Worm (Caenorhabditis elegans) whole organism, midembryonic: Measurements from ENCODE around the gene lpin-1.

Source experiments
- T22C8.4 ChIP-seq: fragments of 200-800 bp; sonication (Bioruptor generic); IDR thresholded peaks from 2 replicates; pipeline ENCODE4 v1.3.6; 2022; ENCODE audit warnings: missing genetic modification characterization, missing compliant biosample characterization
- cog-1 ChIP-seq: sonication (generic microtip); optimal IDR thresholded peaks from 2 replicates; lab custom pipeline; 2016; ENCODE audit warnings: missing genetic modification characterization, missing compliant biosample characterization
- flt-1 ChIP-seq: fragments of 200-800 bp; sonication (Bioruptor generic); IDR thresholded peaks from 2 replicates; pipeline ENCODE4 v1.3.6; 2022; ENCODE audit warnings: missing genetic modification characterization, missing compliant biosample characterization
- klf-2 ChIP-seq: fragments of 200-800 bp; sonication (Bioruptor generic); conservative IDR thresholded peaks from 2 replicates; pipeline ENCODE4 v1.3.6; 2022; ENCODE audit warnings: missing genetic modification reagents, missing genetic modification characterization, missing compliant biosample characterization
- med-1 ChIP-seq: sonication (generic microtip); optimal IDR thresholded peaks from 2 replicates; lab custom pipeline; 2017; ENCODE audit warnings: missing genetic modification characterization, mild to moderate bottlenecking, missing compliant biosample characterization, antibody characterized with exemption, missing genetic modification reagents; ENCODE audit not compliant: insufficient read depth
- ref-1 ChIP-seq: fragments of 200-800 bp; sonication (Bioruptor generic); conservative IDR thresholded peaks from 2 replicates; pipeline ENCODE4 v1.3.6; 2022; ENCODE audit warnings: missing genetic modification reagents, missing genetic modification characterization, missing compliant biosample characterization
- tab-1 ChIP-seq: fragments of 200-800 bp; sonication (Bioruptor generic); IDR thresholded peaks from 2 replicates; pipeline ENCODE4 v1.3.6; 2022; ENCODE audit warnings: missing genetic modification characterization, missing compliant biosample characterization
- ztf-23 ChIP-seq: fragments of 200-800 bp; sonication (Bioruptor generic); IDR thresholded peaks from 2 replicates; pipeline ENCODE4 v1.3.6; 2022; ENCODE audit warnings: missing genetic modification reagents, missing genetic modification characterization, missing compliant biosample characterization
- ztf-29 ChIP-seq: fragments of 200-800 bp; sonication (Bioruptor generic); IDR thresholded peaks from 2 replicates; pipeline ENCODE4 v1.3.6; 2022; ENCODE audit warnings: missing genetic modification reagents, missing genetic modification characterization, missing compliant biosample characterization

Gene lpin-1

ce11 chrV:13619752-13620151, 34.2 kb downstream of the lpin-1 start, which contains the start of gene srd-11:
Gene srd-11 (minus strand): TSS chrV:13619852.
- TF ChIP-seq T22C8.4 (no peak), tab-1 (GFP tag; lab: Robert Waterston, UW) (no peak), ztf-29 (no peak), ref-1 (GFP tag; lab: Robert Waterston, UW) (no peak), flt-1 (GFP tag; lab: Robert Waterston, UW) (no peak)

- TF ChIP-seq klf-2 (GFP tag; lab: Robert Waterston, UW), result no peak
- TF ChIP-seq ztf-29, result no peak
- TF ChIP-seq ztf-23 (GFP tag; lab: Robert Waterston, UW), result no peak
- no peak for TF ChIP-seq ref-1 (GFP tag; lab: Robert Waterston, UW)
- TF ChIP-seq T22C8.4, result no peak
- TF ChIP-seq med-1, result no peak
- no peak for TF ChIP-seq cog-1 (tag; lab: Kevin White, UChicago)
- no peak for TF ChIP-seq tab-1 (GFP tag; lab: Robert Waterston, UW)
- no peak for TF ChIP-seq flt-1 (GFP tag; lab: Robert Waterston, UW)
These were observed 40.1 kb downstream of the lpin-1 start, which contains the start of gene F53F4.7 for ce11 chrV:13613870-13614269. Gene F53F4.7 (minus strand): TSS chrV:13613970.

DNA sequence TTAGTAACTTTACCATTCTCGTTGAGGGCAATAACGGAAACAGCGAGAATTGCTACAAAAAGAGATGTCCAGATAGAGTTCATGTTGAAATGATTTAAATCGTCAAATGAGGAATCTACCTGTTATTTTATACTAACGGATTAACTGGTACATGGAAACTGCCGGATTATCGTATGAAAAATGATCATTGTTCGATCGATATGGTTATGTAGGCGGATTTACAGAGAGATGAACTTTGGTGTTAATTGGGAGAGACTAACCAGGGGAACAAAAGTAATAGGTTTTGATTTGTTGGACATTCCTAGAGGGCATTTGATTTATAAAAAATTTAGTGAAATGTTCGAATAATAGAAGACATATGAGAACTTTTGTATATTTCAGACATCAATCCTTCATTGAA, 42.1 kb downstream of the lpin-1 start, which contains the start of gene spig-9:
Gene spig-9, minus strand, starts transcription at position 101 of the 400 bp plus-strand sequence.
- TF ChIP-seq klf-2 (GFP tag; lab: Robert Waterston, UW), result no peak
- no peak for TF ChIP-seq med-1
- no peak for TF ChIP-seq flt-1 (GFP tag; lab: Robert Waterston, UW)
- TF ChIP-seq ref-1 (GFP tag; lab: Robert Waterston, UW), result no peak
- no peak for TF ChIP-seq tab-1 (GFP tag; lab: Robert Waterston, UW)
- TF ChIP-seq ztf-23 (GFP tag; lab: Robert Waterston, UW), result no peak
- TF ChIP-seq T22C8.4, result no peak
- no peak for TF ChIP-seq cog-1 (tag; lab: Kevin White, UChicago)
- no peak for TF ChIP-seq ztf-29

- TF ChIP-seq ztf-23 (GFP tag; lab: Robert Waterston, UW) (no peak), tab-1 (GFP tag; lab: Robert Waterston, UW) (no peak), cog-1 (tag; lab: Kevin White, UChicago) (no peak), T22C8.4 (no peak), ztf-29 (no peak), klf-2 (GFP tag; lab: Robert Waterston, UW) (no peak), flt-1 (GFP tag; lab: Robert Waterston, UW) (no peak), ref-1 (GFP tag; lab: Robert Waterston, UW) (no peak), med-1 (no peak)
These were observed 44.1 kb downstream of the lpin-1 start for ce11 chrV:13609806-13610205.

ce11 chrV:13608486-13608885, 45.4 kb downstream of the lpin-1 start:
- no peak for TF ChIP-seq med-1
- TF ChIP-seq T22C8.4, result no peak
- no peak for TF ChIP-seq klf-2 (GFP tag; lab: Robert Waterston, UW)
- no peak for TF ChIP-seq ref-1 (GFP tag; lab: Robert Waterston, UW)
- TF ChIP-seq flt-1 (GFP tag; lab: Robert Waterston, UW), result no peak
- no peak for TF ChIP-seq ztf-23 (GFP tag; lab: Robert Waterston, UW)
- TF ChIP-seq ztf-29, result no peak
- TF ChIP-seq tab-1 (GFP tag; lab: Robert Waterston, UW), result no peak
- TF ChIP-seq cog-1 (tag; lab: Kevin White, UChicago), result no peak

ce11 chrV:13606651-13607242, 47.2 kb downstream of the lpin-1 start, which contains the start of gene fmo-4:
Gene fmo-4 (minus strand): TSS chrV:13606701.
- TF ChIP-seq cog-1 (tag; lab: Kevin White, UChicago), result no peak
- no peak for TF ChIP-seq ref-1 (GFP tag; lab: Robert Waterston, UW)
- TF ChIP-seq med-1, result no peak
- TF ChIP-seq tab-1 (GFP tag; lab: Robert Waterston, UW), result no peak
- TF ChIP-seq ztf-23 (GFP tag; lab: Robert Waterston, UW), result no peak
- TF ChIP-seq flt-1 (GFP tag; lab: Robert Waterston, UW), result no peak
- no peak for TF ChIP-seq ztf-29
- TF ChIP-seq T22C8.4, result no peak
- TF ChIP-seq klf-2 (GFP tag; lab: Robert Waterston, UW), result no peak

ce11 chrV:13600882-13601281, 53.0 kb downstream of the lpin-1 start, which contains the start of gene rdy-2:
Gene rdy-2 (minus strand): TSS chrV:13600982.
- TF ChIP-seq ztf-23 (GFP tag; lab: Robert Waterston, UW), result no peak
- TF ChIP-seq T22C8.4, result no peak
- TF ChIP-seq ztf-29, result no peak
- TF ChIP-seq flt-1 (GFP tag; lab: Robert Waterston, UW), result no peak
- no peak for TF ChIP-seq klf-2 (GFP tag; lab: Robert Waterston, UW)
- TF ChIP-seq med-1, result no peak
- TF ChIP-seq ref-1 (GFP tag; lab: Robert Waterston, UW), result no peak
- TF ChIP-seq tab-1 (GFP tag; lab: Robert Waterston, UW), result no peak
- no peak for TF ChIP-seq cog-1 (tag; lab: Kevin White, UChicago)
